Fruit fly (Drosophila melanogaster) S2 (cell line): ENCODE data around the gene Ntf-2r.

Experiments used
- CG8478 ChIP-seq: fragments of >200 bp; optimal IDR thresholded peaks from 2 replicates; lab custom pipeline; 2018
- CTCF ChIP-seq, 2 experiments: fragments of >200 bp; optimal IDR thresholded peaks; 2 replicates each; lab custom pipeline; 2018

Gene Ntf-2r

dm6 chr2L:18485211-18485610 lies 30.8 kb downstream of the Ntf-2r start, which contains the start of gene grnd:
Gene grnd (plus strand): TSS chr2L:18485417.
- TF ChIP-seq CTCF (optimal IDR thresholded peaks at IDR 0.05; lab: Kevin White, UChicago) (no peak), CG8478 (lab: Kevin White, UChicago) (no peak)

- TF ChIP-seq CTCF (optimal IDR thresholded peaks at IDR 0.05; lab: Kevin White, UChicago) (no peak), CG8478 (lab: Kevin White, UChicago) (no peak)
Observed at dm6 chr2L:18486828-18487227, 32.4 kb downstream of the Ntf-2r start.

dm6 chr2L:18493122-18493521 lies 38.7 kb downstream of the Ntf-2r start:
- TF ChIP-seq CTCF (optimal IDR thresholded peaks at IDR 0.05; lab: Kevin White, UChicago) (no peak), CG8478 (lab: Kevin White, UChicago) (no peak)

DNA sequence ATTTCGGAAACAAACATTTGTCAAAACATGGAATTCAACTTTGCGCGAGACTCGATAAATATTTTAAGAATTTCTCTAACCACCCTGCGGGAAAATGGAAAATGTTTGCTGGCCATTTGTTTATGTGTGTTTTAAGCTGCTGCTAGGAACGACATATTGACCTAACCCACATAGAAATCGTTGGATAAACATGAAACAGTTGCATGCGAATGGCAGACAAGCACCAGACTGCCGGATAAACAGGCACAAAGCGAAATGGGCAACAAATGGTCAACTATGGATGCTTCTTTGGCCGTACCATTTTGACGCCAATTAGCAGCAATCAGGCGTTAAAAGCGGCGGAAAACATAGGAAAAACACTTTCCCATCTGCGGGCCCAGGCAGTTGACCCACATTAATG lies 42.4 kb downstream of the Ntf-2r start:
- no peak for TF ChIP-seq CG8478 (lab: Kevin White, UChicago)

dm6 chr2L:18499900-18500299 lies 45.5 kb downstream of the Ntf-2r start:
- TF ChIP-seq CTCF (optimal IDR thresholded peaks at IDR 0.05; lab: Kevin White, UChicago) (no peak), CG8478 (lab: Kevin White, UChicago) (no peak)

DNA sequence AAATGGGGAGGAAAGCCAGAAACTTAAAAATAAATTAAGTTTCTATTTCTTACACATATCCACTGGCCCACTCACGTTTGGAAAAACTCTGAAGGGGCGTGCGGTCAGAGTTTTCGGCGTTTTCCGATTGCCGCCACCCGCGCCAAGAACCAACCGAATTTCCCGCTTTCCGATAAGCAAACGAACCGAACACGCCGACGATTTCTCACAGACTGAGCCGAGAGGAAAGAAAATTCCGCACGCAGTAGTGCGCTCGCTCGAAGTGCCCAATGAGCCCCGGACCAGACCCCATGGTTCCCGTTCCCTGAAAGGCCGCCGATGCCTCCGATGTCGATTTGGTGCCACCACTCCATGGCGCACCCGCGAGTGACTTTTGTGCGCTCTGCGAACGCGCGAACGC lies 49.3 kb downstream of the Ntf-2r start, which contains the start of gene kon:
kon (minus strand) TSS at position 219 of the 400 bp plus-strand sequence.
- TF ChIP-seq CTCF (optimal IDR thresholded peaks at IDR 0.05; lab: Kevin White, UChicago) (no peak), CG8478 (lab: Kevin White, UChicago) (no peak)

DNA sequence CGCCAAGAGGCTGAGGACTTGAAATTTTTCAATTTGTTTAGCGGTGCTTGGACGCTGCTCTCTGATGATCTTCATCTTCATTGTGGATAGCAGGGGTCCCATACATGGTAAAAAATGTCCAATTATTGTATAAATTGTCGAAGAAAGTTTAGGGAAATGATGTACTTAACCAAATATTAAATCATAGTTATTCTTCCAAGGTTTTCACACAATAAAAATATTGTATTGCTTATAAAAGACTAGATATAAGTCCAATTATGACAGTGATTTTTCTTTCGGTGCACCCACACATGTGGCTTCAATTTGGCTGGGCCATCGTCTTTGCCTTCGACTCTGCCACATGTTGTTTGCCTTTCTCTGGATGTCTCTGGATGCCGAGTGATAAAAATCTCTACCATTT lies 50.4 kb downstream of the Ntf-2r start:
- no peak for TF ChIP-seq CG8478 (lab: Kevin White, UChicago)
- no peak for TF ChIP-seq CTCF (optimal IDR thresholded peaks at IDR 0.05; lab: Kevin White, UChicago)
